Worm (Caenorhabditis elegans): ENCODE results near the gene srd-41.

DNA sequence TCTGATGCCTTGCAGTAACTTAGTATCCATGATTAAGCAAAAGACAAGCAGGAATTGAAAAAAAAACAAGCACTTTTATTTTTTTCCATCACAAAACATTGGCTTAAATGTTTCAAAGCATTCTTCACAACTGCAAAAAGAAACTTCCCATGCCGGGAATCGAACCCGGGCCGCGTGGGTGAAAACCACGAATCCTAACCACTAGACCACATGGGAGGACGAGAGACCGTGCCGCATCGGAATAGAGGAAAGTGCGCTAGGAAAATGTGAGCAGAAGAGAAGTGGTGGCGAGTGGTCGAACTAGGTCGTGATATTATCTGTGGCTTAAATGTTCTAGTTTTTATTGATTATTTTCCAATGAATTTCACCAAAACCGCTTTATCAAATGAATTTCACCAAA, 41.0 kb downstream of the srd-41 start:
- TF ChIP-seq hmbx-1 (tag; optimal IDR thresholded peaks at IDR 0.05) (peak; percentile 39), scrt-1 (GFP tag; IDR thresholded peaks at IDR 0.05) (peak; percentile 80)
